Fruit fly (Drosophila melanogaster) whole organism, embryonic: Measurements from ENCODE around the gene CG1640.

Source experiments
- Aef1 ChIP-seq: fragments of 200-800 bp; sonication (Bioruptor generic); IDR thresholded peaks from 3 replicates; pipeline ENCODE4 v1.3.6; 2022; ENCODE audit warnings: missing biosample characterization, missing genetic modification characterization
- Asciz ChIP-seq: fragments of 200-800 bp; sonication (Bioruptor generic); optimal IDR thresholded peaks from 2 replicates; lab custom pipeline; 2017; ENCODE audit warnings: missing biosample characterization, mild to moderate bottlenecking, missing genetic modification characterization, missing genetic modification reagents
- Atf3 ChIP-seq: fragments of 200-800 bp; sonication (Bioruptor generic); optimal IDR thresholded peaks from 3 replicates; lab custom pipeline; 2016; ENCODE audit warnings: missing biosample characterization, missing genetic modification characterization
- Bdp1 ChIP-seq: fragments of 200-800 bp; sonication (Bioruptor generic); optimal IDR thresholded peaks from 3 replicates; lab custom pipeline; 2016; ENCODE audit warnings: missing biosample characterization, missing genetic modification characterization
- Bgb ChIP-seq: fragments of 200-800 bp; sonication (Bioruptor generic); IDR thresholded peaks from 2 replicates; pipeline ENCODE4 v1.3.6; 2022; ENCODE audit warnings: missing biosample characterization, missing genetic modification characterization; ENCODE audit not compliant: partially characterized antibody
- Blimp-1 ChIP-seq: fragments of 200-800 bp; sonication (Bioruptor generic); optimal IDR thresholded peaks from 3 replicates; lab custom pipeline; 2018; ENCODE audit warnings: missing biosample characterization, missing genetic modification characterization, mild to moderate bottlenecking, moderate library complexity, missing genetic modification reagents
- CG10565 ChIP-seq: fragments of 200-800 bp; sonication (Bioruptor generic); optimal IDR thresholded peaks from 3 replicates; lab custom pipeline; 2016; ENCODE audit warnings: missing biosample characterization, mild to moderate bottlenecking, missing genetic modification characterization
- CG12219 ChIP-seq: fragments of 200-800 bp; sonication (Bioruptor generic); optimal IDR thresholded peaks from 3 replicates; lab custom pipeline; 2018; ENCODE audit warnings: missing biosample characterization, mild to moderate bottlenecking, missing genetic modification characterization
- CG13287 ChIP-seq: fragments of 200-800 bp; sonication (Bioruptor generic); IDR thresholded peaks from 2 replicates; pipeline ENCODE4 v1.3.6; 2022; ENCODE audit warnings: missing biosample characterization, missing genetic modification characterization; ENCODE audit not compliant: partially characterized antibody
- CG13775 ChIP-seq: fragments of 200-800 bp; sonication (Bioruptor generic); optimal IDR thresholded peaks from 3 replicates; lab custom pipeline; 2017; ENCODE audit warnings: missing biosample characterization, mild to moderate bottlenecking, missing genetic modification characterization
- CG14965 ChIP-seq: fragments of 200-800 bp; sonication (Bioruptor generic); optimal IDR thresholded peaks from 2 replicates; lab custom pipeline; 2016; ENCODE audit warnings: missing biosample characterization, missing genetic modification characterization, borderline replicate concordance
- CG15479 ChIP-seq: fragments of 200-800 bp; sonication (Bioruptor generic); optimal IDR thresholded peaks from 3 replicates; lab custom pipeline; 2019; ENCODE audit warnings: missing biosample characterization, mild to moderate bottlenecking, missing genetic modification characterization, moderate library complexity
- CG18011 ChIP-seq: fragments of 200-800 bp; sonication (Bioruptor generic); optimal IDR thresholded peaks from 2 replicates; lab custom pipeline; 2017; ENCODE audit warnings: missing biosample characterization, missing genetic modification characterization, mild to moderate bottlenecking, moderate library complexity, missing genotype
- CG18476 ChIP-seq: fragments of 200-800 bp; sonication (Bioruptor generic); optimal IDR thresholded peaks from 2 replicates; lab custom pipeline; 2016; ENCODE audit warnings: missing biosample characterization, mild to moderate bottlenecking, missing genetic modification characterization
- CG18599 ChIP-seq: fragments of 200-800 bp; sonication (Bioruptor generic); optimal IDR thresholded peaks from 3 replicates; lab custom pipeline; 2017; ENCODE audit warnings: missing biosample characterization, missing genetic modification characterization, mild to moderate bottlenecking, moderate library complexity, missing genetic modification reagents
- CG32532 ChIP-seq: fragments of 200-800 bp; sonication (Bioruptor generic); IDR thresholded peaks from 2 replicates; pipeline ENCODE4 v1.3.6; 2022; ENCODE audit warnings: missing biosample characterization, missing genetic modification characterization
- CG34376 ChIP-seq: fragments of 200-800 bp; sonication (Bioruptor generic); optimal IDR thresholded peaks from 2 replicates; lab custom pipeline; 2018; ENCODE audit warnings: missing biosample characterization, mild to moderate bottlenecking, missing genetic modification characterization
- CG4360 ChIP-seq: fragments of 200-800 bp; sonication (Bioruptor generic); IDR thresholded peaks from 2 replicates; pipeline ENCODE4 v1.3.6; 2022; ENCODE audit warnings: missing biosample characterization, missing genetic modification characterization
- CG6813 ChIP-seq: fragments of 200-800 bp; sonication (Bioruptor generic); optimal IDR thresholded peaks from 2 replicates; lab custom pipeline; 2017; ENCODE audit warnings: missing biosample characterization, missing genetic modification characterization, mild to moderate bottlenecking, moderate library complexity, missing genetic modification reagents
- CG6854 ChIP-seq: fragments of 200-800 bp; sonication (Bioruptor generic); optimal IDR thresholded peaks from 3 replicates; lab custom pipeline; 2017; ENCODE audit warnings: missing biosample characterization, mild to moderate bottlenecking, missing genetic modification characterization
- Camta ChIP-seq: fragments of 200-800 bp; sonication (Bioruptor generic); optimal IDR thresholded peaks from 2 replicates; lab custom pipeline; 2016; ENCODE audit warnings: missing biosample characterization, missing genetic modification characterization
- Chrac-16 ChIP-seq: fragments of 200-800 bp; sonication (Bioruptor generic); optimal IDR thresholded peaks from 3 replicates; lab custom pipeline; 2016; ENCODE audit warnings: missing biosample characterization, missing genetic modification characterization
- CkIIα-i1 ChIP-seq: fragments of 200-800 bp; sonication (Bioruptor generic); IDR thresholded peaks from 2 replicates; pipeline ENCODE4 v1.3.6; 2022; ENCODE audit warnings: missing biosample characterization, missing genetic modification characterization
- Fer2 ChIP-seq: fragments of 200-800 bp; sonication (Bioruptor generic); optimal IDR thresholded peaks from 2 replicates; lab custom pipeline; 2018; ENCODE audit warnings: missing biosample characterization, mild to moderate bottlenecking, missing genetic modification characterization, moderate library complexity
- Hmr ChIP-seq: fragments of 200-800 bp; sonication (Bioruptor generic); optimal IDR thresholded peaks from 3 replicates; lab custom pipeline; 2017; ENCODE audit warnings: mild to moderate bottlenecking, missing biosample characterization, missing genetic modification reagents, missing genetic modification characterization
- Mad ChIP-seq: fragments of 200-800 bp; sonication (Bioruptor generic); optimal IDR thresholded peaks from 2 replicates; lab custom pipeline; 2016; ENCODE audit warnings: missing biosample characterization, missing genetic modification characterization
- Mrtf ChIP-seq: fragments of 200-800 bp; sonication (Bioruptor generic); IDR thresholded peaks from 3 replicates; pipeline ENCODE4 v1.3.6; 2022; ENCODE audit warnings: missing biosample characterization, missing genetic modification characterization
- NC2β ChIP-seq: fragments of 200-800 bp; sonication (Bioruptor generic); optimal IDR thresholded peaks from 2 replicates; lab custom pipeline; 2016; ENCODE audit warnings: missing biosample characterization, missing genetic modification characterization
- NfI ChIP-seq: fragments of 200-800 bp; sonication (Bioruptor generic); optimal IDR thresholded peaks from 3 replicates; lab custom pipeline; 2018; ENCODE audit warnings: missing biosample characterization, mild to moderate bottlenecking, missing genetic modification characterization, moderate library complexity
- Taf1 ChIP-seq: fragments of 200-800 bp; sonication (Bioruptor generic); IDR thresholded peaks from 2 replicates; pipeline ENCODE4 v1.3.6; 2022; ENCODE audit warnings: missing biosample characterization, missing genetic modification characterization
- Usf ChIP-seq: fragments of 200-800 bp; sonication (Bioruptor generic); optimal IDR thresholded peaks from 2 replicates; lab custom pipeline; 2017; ENCODE audit warnings: missing genotype, missing biosample characterization, missing genetic modification characterization
- abd-A ChIP-seq: fragments of 200-800 bp; sonication (Bioruptor generic); optimal IDR thresholded peaks from 3 replicates; lab custom pipeline; 2019; ENCODE audit warnings: missing biosample characterization, mild to moderate bottlenecking, missing genetic modification characterization, moderate library complexity
- ac ChIP-seq: fragments of 200-800 bp; sonication (Bioruptor generic); optimal IDR thresholded peaks from 3 replicates; lab custom pipeline; 2017; ENCODE audit warnings: missing biosample characterization, mild to moderate bottlenecking, missing genetic modification characterization
- ato ChIP-seq: fragments of 200-800 bp; sonication (Bioruptor generic); IDR thresholded peaks from 2 replicates; pipeline ENCODE4 v1.3.6; 2022; ENCODE audit warnings: missing biosample characterization, missing genetic modification characterization; ENCODE audit not compliant: partially characterized antibody
- bab2 ChIP-seq: fragments of 200-800 bp; sonication (Bioruptor generic); optimal IDR thresholded peaks from 2 replicates; lab custom pipeline; 2016; ENCODE audit warnings: missing biosample characterization, missing genetic modification characterization
- cato ChIP-seq: fragments of 200-800 bp; sonication (Bioruptor generic); optimal IDR thresholded peaks from 2 replicates; lab custom pipeline; 2016; ENCODE audit warnings: missing biosample characterization, missing genetic modification characterization, borderline replicate concordance
- dimm ChIP-seq: fragments of 200-800 bp; sonication (Bioruptor generic); IDR thresholded peaks from 2 replicates; pipeline ENCODE4 v1.3.6; 2022; ENCODE audit warnings: missing biosample characterization, missing genetic modification characterization
- gro ChIP-seq: fragments of 200-800 bp; sonication (Bioruptor generic); optimal IDR thresholded peaks from 2 replicates; lab custom pipeline; 2016; ENCODE audit warnings: missing biosample characterization, missing genetic modification characterization
- gt ChIP-seq: fragments of 200-800 bp; sonication (Bioruptor generic); IDR thresholded peaks from 2 replicates; pipeline ENCODE4 v1.3.6; 2022; ENCODE audit warnings: missing biosample characterization, missing genetic modification characterization
- hkb ChIP-seq, 2 experiments: fragments of 200-800 bp in 1 of 2; fragments of >200 bp in 1 of 2; sonication (Bioruptor generic) in 1 of 2; IDR thresholded peaks in 1 of 2; optimal IDR thresholded peaks in 1 of 2; 2 replicates each; pipeline versions ENCODE4 v1.3.6 to Lab custom; 2017 to 2022; ENCODE audit warnings: missing biosample characterization in 1 of 2, missing genetic modification characterization in 1 of 2
- insv ChIP-seq, 2 experiments: fragments of 200-800 bp; sonication (Bioruptor generic); optimal IDR thresholded peaks; 3 replicates each; lab custom pipeline; 2016 to 2018; ENCODE audit warnings: missing biosample characterization in 2 of 2, missing genetic modification characterization in 2 of 2
- kni ChIP-seq: fragments of 200-800 bp; sonication (Bioruptor generic); optimal IDR thresholded peaks from 3 replicates; lab custom pipeline; 2017; ENCODE audit warnings: mild to moderate bottlenecking, missing biosample characterization, missing genetic modification reagents, missing genetic modification characterization
- knrl ChIP-seq: fragments of 200-800 bp; sonication (Bioruptor generic); IDR thresholded peaks from 3 replicates; pipeline ENCODE4 v1.3.6; 2022; ENCODE audit warnings: missing biosample characterization, missing genetic modification characterization; ENCODE audit not compliant: partially characterized antibody
- mirr ChIP-seq: fragments of 200-800 bp; sonication (Bioruptor generic); optimal IDR thresholded peaks from 3 replicates; lab custom pipeline; 2018; ENCODE audit warnings: missing biosample characterization, mild to moderate bottlenecking, missing genetic modification characterization
- otp ChIP-seq: fragments of 200-800 bp; sonication (Bioruptor generic); IDR thresholded peaks from 3 replicates; pipeline ENCODE4, ENCODE4 v1.3.6; 2022; ENCODE audit warnings: missing biosample characterization, missing genetic modification characterization
- pho ChIP-seq: fragments of 200-800 bp; sonication (Bioruptor generic); optimal IDR thresholded peaks from 2 replicates; lab custom pipeline; 2016; ENCODE audit warnings: missing biosample characterization, missing genetic modification characterization
- pnt ChIP-seq: fragments of 200-800 bp; sonication (Bioruptor generic); optimal IDR thresholded peaks from 3 replicates; lab custom pipeline; 2016; ENCODE audit warnings: missing biosample characterization, missing genetic modification characterization
- pzg ChIP-seq: fragments of 200-800 bp; sonication (Bioruptor generic); optimal IDR thresholded peaks from 3 replicates; lab custom pipeline; 2018; ENCODE audit warnings: missing biosample characterization, mild to moderate bottlenecking, missing genetic modification characterization, moderate library complexity
- sisA ChIP-seq: fragments of 200-800 bp; sonication (Bioruptor generic); IDR thresholded peaks from 2 replicates; pipeline ENCODE4 v1.3.6; 2022; ENCODE audit warnings: missing biosample characterization, missing genetic modification characterization
- yki ChIP-seq: fragments of >200 bp; optimal IDR thresholded peaks from 3 replicates; lab custom pipeline; 2018

Gene CG1640

DNA sequence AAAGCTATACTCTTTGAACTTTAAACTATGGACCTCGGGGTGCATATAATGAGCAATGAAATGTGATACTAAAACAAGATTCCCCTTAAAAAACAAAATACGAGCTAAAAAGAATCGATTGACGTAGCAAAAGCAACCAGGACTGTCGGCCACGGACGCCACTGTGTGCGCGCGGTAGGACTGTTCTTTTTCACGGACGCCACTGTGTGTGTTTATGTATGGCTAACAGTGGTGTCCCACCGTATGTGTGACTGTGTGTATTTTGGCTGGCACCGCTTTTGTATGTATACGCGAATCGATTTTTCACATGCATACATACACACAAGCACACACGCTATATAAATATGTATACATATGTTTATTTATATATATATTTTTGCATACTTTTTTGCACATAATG, 13.4 kb downstream of the CG1640 start (continued):
- peak; percentile 14 for TF ChIP-seq pzg
- no peak for TF ChIP-seq CG6854 (GFP tag; lab: Kevin White, UChicago)
- no peak for TF ChIP-seq CG4360 (GFP tag; lab: Robert Waterston, UW)
- TF ChIP-seq Bdp1 = no peak
- TF ChIP-seq gt (GFP tag; lab: Robert Waterston, UW) = no peak
- peak; percentile 18 for TF ChIP-seq CG34376 (GFP tag; lab: Kevin White, UChicago)
- peak; percentile 62 for TF ChIP-seq pho (GFP tag; lab: Kevin White, UChicago)
- TF ChIP-seq Chrac-16 (GFP tag; lab: Kevin White, UChicago) = peak; percentile 32
- TF ChIP-seq insv (GFP tag; optimal IDR thresholded peaks at IDR 0.05; lab: Kevin White, UChicago) = no peak
- TF ChIP-seq CkIIα-i1 (GFP tag; lab: Robert Waterston, UW) = no peak
- no peak for TF ChIP-seq Mrtf (GFP tag; lab: Robert Waterston, UW)
- peak; percentile 82 for TF ChIP-seq gro (GFP tag; lab: Kevin White, UChicago)
- no peak for TF ChIP-seq Atf3 (GFP tag; lab: Kevin White, UChicago)
- peak; percentile 50 for TF ChIP-seq Hmr (GFP tag; lab: Kevin White, UChicago)
- TF ChIP-seq Aef1 (GFP tag; lab: Robert Waterston, UW) = peak; percentile 42; the same call in 2 of the 3 replicates
- no peak for TF ChIP-seq CG15479 (GFP tag; lab: Kevin White, UChicago)
- TF ChIP-seq yki (lab: Kevin White, UChicago) = no peak
- no peak for TF ChIP-seq cato (GFP tag; lab: Kevin White, UChicago)
- TF ChIP-seq CG6813 = peak; percentile 21
- no peak for TF ChIP-seq ac
- no peak for TF ChIP-seq Usf (GFP tag; lab: Kevin White, UChicago)
- TF ChIP-seq CG18011 (GFP tag; lab: Kevin White, UChicago) = no peak
- TF ChIP-seq Fer2 (tag; lab: Kevin White, UChicago) = no peak
- TF ChIP-seq ato (GFP tag; lab: Robert Waterston, UW) = no peak
- no peak for TF ChIP-seq hkb (optimal IDR thresholded peaks at IDR 0.05; lab: Kevin White, UChicago)
- TF ChIP-seq hkb (GFP tag; IDR thresholded peaks at IDR 0.05; lab: Robert Waterston, UW) = peak; percentile 30
- TF ChIP-seq NC2β (GFP tag; lab: Kevin White, UChicago) = peak; percentile 30
- no peak for TF ChIP-seq dimm (GFP tag; lab: Robert Waterston, UW)
- TF ChIP-seq CG14965 (GFP tag; lab: Kevin White, UChicago) = no peak
- peak; percentile 66 for TF ChIP-seq sisA
- TF ChIP-seq Bgb = peak; percentile 41; the same call in 1 of the 2 replicates
- TF ChIP-seq Camta = peak; percentile 36
- peak; percentile 58 for TF ChIP-seq bab2
- TF ChIP-seq Blimp-1 (GFP tag; lab: Kevin White, UChicago) = peak; percentile 20
- peak; percentile 64; the same call in 1 of the 3 replicates for TF ChIP-seq otp (GFP tag; lab: Robert Waterston, UW)
- peak; percentile 62 for TF ChIP-seq mirr (GFP tag; lab: Kevin White, UChicago)
- peak; percentile 17 for TF ChIP-seq CG13775 (GFP tag; lab: Kevin White, UChicago)
- no peak for TF ChIP-seq Mad
- TF ChIP-seq CG18476 = no peak
- TF ChIP-seq CG12219 (GFP tag; lab: Kevin White, UChicago) = peak; percentile 7
- peak; percentile 43; the same call in 1 of the 2 replicates for TF ChIP-seq Taf1 (GFP tag; lab: Robert Waterston, UW)
- peak; percentile 39 for TF ChIP-seq CG18599 (GFP tag; lab: Kevin White, UChicago)
- TF ChIP-seq abd-A = no peak
- peak; percentile 5 for TF ChIP-seq Asciz (GFP tag; lab: Kevin White, UChicago)
- no peak for TF ChIP-seq kni
- TF ChIP-seq knrl (GFP tag; lab: Robert Waterston, UW) = peak; percentile 9; the same call in 1 of the 3 replicates
- peak; percentile 37 for TF ChIP-seq pnt
- TF ChIP-seq NfI (GFP tag; lab: Kevin White, UChicago) = peak; percentile 50
- no peak for TF ChIP-seq CG10565 (GFP tag; lab: Kevin White, UChicago)
- TF ChIP-seq CG32532 (GFP tag; lab: Robert Waterston, UW) = peak; percentile 81
- peak; percentile 10; the same call in 1 of the 2 replicates for TF ChIP-seq CG13287 (GFP tag; lab: Robert Waterston, UW)
